Fruit fly (Drosophila melanogaster) S2 (cell line): ENCODE data around the gene CG13623.

Experiments
- CG8478 ChIP-seq: fragments of >200 bp; optimal IDR thresholded peaks from 2 replicates; lab custom pipeline; 2018
- CTCF ChIP-seq, 2 experiments: fragments of >200 bp; optimal IDR thresholded peaks; 2 replicates each; lab custom pipeline; 2018

Gene CG13623

dm6 chr3R:24530328-24530727, at the start of gene CG13623, which contains the start of gene ana1:
Gene CG13623, minus strand, starts transcription at chr3R:24530558.
Gene ana1, plus strand, starts transcription at chr3R:24530576.
- TF ChIP-seq CTCF (optimal IDR thresholded peaks at IDR 0.05; lab: Kevin White, UChicago) (no peak), CG8478 (lab: Kevin White, UChicago) (no peak)

dm6 chr3R:24577355-24577754, 47.0 kb upstream of the CG13623 start:
- TF ChIP-seq CG8478 (lab: Kevin White, UChicago), result no peak
- TF ChIP-seq CTCF (optimal IDR thresholded peaks at IDR 0.05; lab: Kevin White, UChicago), result no peak

dm6 chr3R:24575787-24576413, 45.5 kb upstream of the CG13623 start:
- no peak for TF ChIP-seq CG8478 (lab: Kevin White, UChicago)

dm6 chr3R:24575109-24575508, 44.8 kb upstream of the CG13623 start:
- TF ChIP-seq CG8478 (lab: Kevin White, UChicago) (no peak), CTCF (optimal IDR thresholded peaks at IDR 0.05; lab: Kevin White, UChicago) (no peak)

dm6 chr3R:24574123-24574522, 43.8 kb upstream of the CG13623 start:
- TF ChIP-seq CTCF (optimal IDR thresholded peaks at IDR 0.05; lab: Kevin White, UChicago) (no peak), CG8478 (lab: Kevin White, UChicago) (no peak)

dm6 chr3R:24573094-24573732, 42.9 kb upstream of the CG13623 start:
- TF ChIP-seq CTCF (optimal IDR thresholded peaks at IDR 0.05; lab: Kevin White, UChicago) (no peak), CG8478 (lab: Kevin White, UChicago) (no peak)

dm6 chr3R:24572540-24573043, 42.2 kb upstream of the CG13623 start:
- TF ChIP-seq CTCF (optimal IDR thresholded peaks at IDR 0.05; lab: Kevin White, UChicago) (no peak), CG8478 (lab: Kevin White, UChicago) (no peak)

- no peak for TF ChIP-seq CG8478 (lab: Kevin White, UChicago)
- no peak for TF ChIP-seq CTCF (optimal IDR thresholded peaks at IDR 0.05; lab: Kevin White, UChicago)
Measured at dm6 chr3R:24571386-24572124, 41.2 kb upstream of the CG13623 start.

dm6 chr3R:24569669-24570349, 39.5 kb upstream of the CG13623 start:
- no peak for TF ChIP-seq CG8478 (lab: Kevin White, UChicago)

dm6 chr3R:24568251-24568932, 38.0 kb upstream of the CG13623 start:
- TF ChIP-seq CTCF (optimal IDR thresholded peaks at IDR 0.05; lab: Kevin White, UChicago) (no peak), CG8478 (lab: Kevin White, UChicago) (no peak)

dm6 chr3R:24567427-24567771, 37.0 kb upstream of the CG13623 start:
- TF ChIP-seq CTCF (optimal IDR thresholded peaks at IDR 0.05; lab: Kevin White, UChicago), result no peak
- TF ChIP-seq CG8478 (lab: Kevin White, UChicago), result no peak

dm6 chr3R:24566756-24567426, 36.5 kb upstream of the CG13623 start:
- TF ChIP-seq CG8478 (lab: Kevin White, UChicago) (no peak), CTCF (optimal IDR thresholded peaks at IDR 0.05; lab: Kevin White, UChicago) (no peak)

dm6 chr3R:24565748-24566239, 35.4 kb upstream of the CG13623 start:
- no peak for TF ChIP-seq CG8478 (lab: Kevin White, UChicago)
